Fruit fly (Drosophila melanogaster) whole organism, embryonic: ENCODE data around the gene Tengl1.

ENCODE experiments used
- ATbp ChIP-seq: fragments of 200-800 bp; sonication (Bioruptor generic); optimal IDR thresholded peaks from 2 replicates; lab custom pipeline; 2017; ENCODE audit warnings: missing biosample characterization, mild to moderate bottlenecking, missing genetic modification characterization, missing genetic modification reagents
- BEAF-32 ChIP-seq: fragments of 200-800 bp; sonication (Bioruptor generic); optimal IDR thresholded peaks from 3 replicates; lab custom pipeline; 2017; ENCODE audit warnings: missing biosample characterization, missing genetic modification characterization, mild to moderate bottlenecking, moderate library complexity, missing genetic modification reagents
- CG10147 ChIP-seq: fragments of 200-800 bp; sonication (Bioruptor generic); optimal IDR thresholded peaks from 2 replicates; lab custom pipeline; 2019; ENCODE audit warnings: missing biosample characterization, mild to moderate bottlenecking, missing genetic modification characterization, moderate library complexity
- CG10267 ChIP-seq: fragments of 200-800 bp; sonication (Bioruptor generic); optimal IDR thresholded peaks from 2 replicates; lab custom pipeline; 2018; ENCODE audit warnings: missing biosample characterization, mild to moderate bottlenecking, missing genetic modification characterization, moderate library complexity
- CG10274 ChIP-seq: fragments of 200-800 bp; sonication (Bioruptor generic); optimal IDR thresholded peaks from 3 replicates; lab custom pipeline; 2017; ENCODE audit warnings: missing biosample characterization, mild to moderate bottlenecking, missing genetic modification characterization
- CG10431 ChIP-seq: fragments of 200-800 bp; sonication (Bioruptor generic); optimal IDR thresholded peaks from 3 replicates; lab custom pipeline; 2018; ENCODE audit warnings: missing biosample characterization, mild to moderate bottlenecking, missing genetic modification characterization
- CG11398 ChIP-seq: fragments of 200-800 bp; sonication (Bioruptor generic); optimal IDR thresholded peaks from 2 replicates; lab custom pipeline; 2016; ENCODE audit warnings: missing biosample characterization, missing genetic modification characterization
- CG11456 ChIP-seq: fragments of 200-800 bp; sonication (Bioruptor generic); IDR thresholded peaks from 3 replicates; pipeline ENCODE4 v1.3.6; 2022; ENCODE audit warnings: missing biosample characterization, missing genetic modification characterization
- CG13894 ChIP-seq: fragments of 200-800 bp; sonication (Bioruptor generic); optimal IDR thresholded peaks from 3 replicates; lab custom pipeline; 2018; ENCODE audit warnings: missing biosample characterization, mild to moderate bottlenecking, missing genetic modification characterization, moderate library complexity
- CG14710 ChIP-seq: fragments of 200-800 bp; sonication (Bioruptor generic); optimal IDR thresholded peaks from 3 replicates; lab custom pipeline; 2019; ENCODE audit warnings: missing biosample characterization, mild to moderate bottlenecking, missing genetic modification characterization, moderate library complexity
- CG16779 ChIP-seq: fragments of 200-800 bp; sonication (Bioruptor generic); IDR thresholded peaks from 2 replicates; pipeline ENCODE4 v1.3.6; 2022; ENCODE audit warnings: missing biosample characterization, missing genetic modification characterization
- CG17359 ChIP-seq: fragments of 200-800 bp; sonication (Bioruptor generic); optimal IDR thresholded peaks from 3 replicates; lab custom pipeline; 2018; ENCODE audit warnings: missing biosample characterization, mild to moderate bottlenecking, missing genetic modification characterization, moderate library complexity
- CG17361 ChIP-seq: fragments of 200-800 bp; sonication (Bioruptor generic); IDR thresholded peaks from 3 replicates; pipeline ENCODE4 v1.3.6; 2022; ENCODE audit warnings: missing biosample characterization, missing genetic modification characterization
- CG18476 ChIP-seq: fragments of 200-800 bp; sonication (Bioruptor generic); optimal IDR thresholded peaks from 2 replicates; lab custom pipeline; 2016; ENCODE audit warnings: missing biosample characterization, mild to moderate bottlenecking, missing genetic modification characterization
- CG2120 ChIP-seq: fragments of 200-800 bp; sonication (Bioruptor generic); optimal IDR thresholded peaks from 3 replicates; lab custom pipeline; 2016; ENCODE audit warnings: missing biosample characterization, missing genetic modification characterization
- CG31224 ChIP-seq: fragments of 200-800 bp; sonication (Bioruptor generic); IDR thresholded peaks from 2 replicates; pipeline ENCODE4 v1.3.6; 2022; ENCODE audit warnings: missing biosample characterization, missing genetic modification characterization
- CG4424 ChIP-seq: fragments of 200-800 bp; sonication (Bioruptor generic); optimal IDR thresholded peaks from 3 replicates; lab custom pipeline; 2016; ENCODE audit warnings: missing biosample characterization, missing genetic modification characterization
- CG4617 ChIP-seq: fragments of 200-800 bp; sonication (Bioruptor generic); optimal IDR thresholded peaks from 3 replicates; lab custom pipeline; 2016; ENCODE audit warnings: missing biosample characterization, missing genetic modification characterization, borderline replicate concordance
- CG5180 ChIP-seq: fragments of 200-800 bp; sonication (Bioruptor generic); optimal IDR thresholded peaks from 3 replicates; lab custom pipeline; 2017; ENCODE audit warnings: missing biosample characterization, missing genetic modification characterization, mild to moderate bottlenecking, moderate library complexity, missing genetic modification reagents
- CG6765 ChIP-seq: fragments of 200-800 bp; sonication (Bioruptor generic); optimal IDR thresholded peaks from 3 replicates; lab custom pipeline; 2017; ENCODE audit warnings: missing biosample characterization, mild to moderate bottlenecking, missing genetic modification characterization
- CG6791 ChIP-seq: fragments of 200-800 bp; sonication (Bioruptor generic); IDR thresholded peaks from 3 replicates; pipeline ENCODE4 v1.3.6; 2022; ENCODE audit warnings: missing biosample characterization, missing genetic modification characterization; ENCODE audit not compliant: partially characterized antibody
- CG7839 ChIP-seq: fragments of 200-800 bp; sonication (Bioruptor generic); optimal IDR thresholded peaks from 3 replicates; lab custom pipeline; 2018; ENCODE audit warnings: missing biosample characterization, mild to moderate bottlenecking, missing genetic modification characterization, moderate library complexity
- CG8359 ChIP-seq: fragments of 200-800 bp; sonication (Bioruptor generic); optimal IDR thresholded peaks from 2 replicates; lab custom pipeline; 2017; ENCODE audit warnings: missing biosample characterization, mild to moderate bottlenecking, missing genetic modification characterization, borderline replicate concordance
- CTCF ChIP-seq: fragments of 200-800 bp; sonication (Bioruptor generic); optimal IDR thresholded peaks from 2 replicates; lab custom pipeline; 2017; ENCODE audit warnings: missing biosample characterization, mild to moderate bottlenecking, missing genetic modification characterization, moderate library complexity
- Deaf1 ChIP-seq: fragments of 200-800 bp; optimal IDR thresholded peaks from 3 replicates; lab custom pipeline; 2019; ENCODE audit warnings: missing biosample characterization, mild to moderate bottlenecking, missing genetic modification characterization, moderate library complexity
- Dek ChIP-seq: fragments of 200-800 bp; sonication (Bioruptor generic); optimal IDR thresholded peaks from 3 replicates; lab custom pipeline; 2019; ENCODE audit warnings: missing biosample characterization, mild to moderate bottlenecking, missing genetic modification characterization, moderate library complexity
- E2f1 ChIP-seq: fragments of 200-800 bp; sonication (Bioruptor generic); IDR thresholded peaks from 2 replicates; pipeline ENCODE4 v1.3.6; 2022; ENCODE audit warnings: missing biosample characterization, missing genetic modification characterization
- E2f2 ChIP-seq: fragments of 200-800 bp; sonication (Bioruptor generic); IDR thresholded peaks from 2 replicates; pipeline ENCODE4 v1.3.6; 2022; ENCODE audit warnings: missing biosample characterization, missing genetic modification characterization
- Mes4 ChIP-seq: fragments of 200-800 bp; sonication (Bioruptor generic); optimal IDR thresholded peaks from 2 replicates; lab custom pipeline; 2016; ENCODE audit warnings: missing biosample characterization, missing genetic modification characterization
- NfI ChIP-seq: fragments of 200-800 bp; sonication (Bioruptor generic); optimal IDR thresholded peaks from 3 replicates; lab custom pipeline; 2018; ENCODE audit warnings: missing biosample characterization, mild to moderate bottlenecking, missing genetic modification characterization, moderate library complexity
- Side ChIP-seq: fragments of 200-800 bp; sonication (Bioruptor generic); optimal IDR thresholded peaks from 2 replicates; lab custom pipeline; 2016; ENCODE audit warnings: missing biosample characterization, missing genetic modification characterization
- Stat92E ChIP-seq, 3 experiments: fragments of >200 bp in 2 of 3; fragments of 200-800 bp in 1 of 3; sonication (Bioruptor generic) in 1 of 3; optimal IDR thresholded peaks; 2 replicates each; lab custom pipeline; 2017 to 2019; ENCODE audit warnings: missing biosample characterization in 3 of 3, missing genetic modification characterization in 3 of 3, mild to moderate bottlenecking in 1 of 3, moderate library complexity in 1 of 3
- amos ChIP-seq: fragments of 200-800 bp; sonication (Bioruptor generic); IDR thresholded peaks from 2 replicates; pipeline ENCODE4 v1.3.6; 2022; ENCODE audit warnings: missing biosample characterization, missing genetic modification characterization; ENCODE audit not compliant: partially characterized antibody
- bcd ChIP-seq: fragments of 200-800 bp; sonication (Bioruptor generic); optimal IDR thresholded peaks from 2 replicates; lab custom pipeline; 2017; ENCODE audit warnings: missing biosample characterization, mild to moderate bottlenecking, missing genetic modification characterization
- bowl ChIP-seq: fragments of 200-800 bp; sonication (Bioruptor generic); IDR thresholded peaks from 2 replicates; pipeline ENCODE4 v1.3.6; 2022; ENCODE audit warnings: missing biosample characterization, missing genetic modification characterization
- btn ChIP-seq: fragments of 200-800 bp; sonication (Bioruptor generic); optimal IDR thresholded peaks from 2 replicates; lab custom pipeline; 2016; ENCODE audit warnings: missing biosample characterization, missing genetic modification characterization
- dysf ChIP-seq: fragments of 200-800 bp; sonication (Bioruptor generic); IDR thresholded peaks from 3 replicates; pipeline ENCODE4 v1.3.6; 2022; ENCODE audit warnings: missing biosample characterization, missing genetic modification characterization
- exex ChIP-seq: fragments of 200-800 bp; sonication (Bioruptor generic); optimal IDR thresholded peaks from 4 replicates; lab custom pipeline; 2018; ENCODE audit warnings: missing biosample characterization, mild to moderate bottlenecking, missing genetic modification characterization, moderate library complexity
- ftz-f1 ChIP-seq: fragments of 200-800 bp; sonication (Bioruptor generic); optimal IDR thresholded peaks from 2 replicates; lab custom pipeline; 2016; ENCODE audit warnings: missing biosample characterization, missing genetic modification characterization
- gce ChIP-seq: fragments of 200-800 bp; sonication (Bioruptor generic); IDR thresholded peaks from 3 replicates; pipeline ENCODE4 v1.3.6; 2022; ENCODE audit warnings: missing biosample characterization, missing genetic modification characterization
- gem ChIP-seq: fragments of 200-800 bp; sonication (Bioruptor generic); optimal IDR thresholded peaks from 2 replicates; lab custom pipeline; 2019; ENCODE audit warnings: missing biosample characterization, mild to moderate bottlenecking, missing genetic modification characterization, moderate library complexity
- gt ChIP-seq: fragments of 200-800 bp; sonication (Bioruptor generic); IDR thresholded peaks from 2 replicates; pipeline ENCODE4 v1.3.6; 2022; ENCODE audit warnings: missing biosample characterization, missing genetic modification characterization
- prd ChIP-seq, 3 experiments: fragments of >200 bp in 2 of 3; fragments of 200-800 bp in 1 of 3; sonication (Bioruptor generic) in 1 of 3; optimal IDR thresholded peaks in 2 of 3; IDR thresholded peaks in 1 of 3; 2 replicates in 2 of 3; 3 replicates in 1 of 3; pipeline versions ENCODE4 v1.3.6 to Lab custom; 2017 to 2022; ENCODE audit warnings: missing biosample characterization in 1 of 3, missing genetic modification characterization in 1 of 3
- sob ChIP-seq: fragments of 200-800 bp; sonication (Bioruptor generic); IDR thresholded peaks from 2 replicates; pipeline ENCODE4 v1.3.6; 2022; ENCODE audit warnings: missing biosample characterization, missing genetic modification characterization
- unc-4 ChIP-seq: fragments of 200-800 bp; sonication (Bioruptor generic); IDR thresholded peaks from 2 replicates; pipeline ENCODE4 v1.3.6; 2022; ENCODE audit warnings: missing biosample characterization, missing genetic modification characterization; ENCODE audit not compliant: partially characterized antibody

Gene Tengl1

dm6 chr2L:2265221-2265620, 24.8 kb upstream of the Tengl1 start, which contains the start of gene CG34049 (continued):
- TF ChIP-seq Dek (tag; lab: Kevin White, UChicago) (no peak), CG11456 (GFP tag; lab: Robert Waterston, UW) (no peak), CG4424 (GFP tag; lab: Kevin White, UChicago) (no peak), Side (GFP tag; lab: Kevin White, UChicago) (no peak)

dm6 chr2L:2263142-2263541, 22.7 kb upstream of the Tengl1 start, which contains the start of gene CG4270:
TSS of gene CG4270 (plus strand) at chr2L:2263442.
- TF ChIP-seq CG6765 (GFP tag; lab: Kevin White, UChicago) (no peak), CG8359 (no peak), bcd (GFP tag; lab: Kevin White, UChicago) (no peak), prd (optimal IDR thresholded peaks at IDR 0.05; lab: Kevin White, UChicago) (no peak), prd (GFP tag; IDR thresholded peaks at IDR 0.05; lab: Robert Waterston, UW) (no peak), CG4617 (GFP tag; lab: Kevin White, UChicago) (no peak), exex (tag; lab: Kevin White, UChicago) (no peak)

DNA sequence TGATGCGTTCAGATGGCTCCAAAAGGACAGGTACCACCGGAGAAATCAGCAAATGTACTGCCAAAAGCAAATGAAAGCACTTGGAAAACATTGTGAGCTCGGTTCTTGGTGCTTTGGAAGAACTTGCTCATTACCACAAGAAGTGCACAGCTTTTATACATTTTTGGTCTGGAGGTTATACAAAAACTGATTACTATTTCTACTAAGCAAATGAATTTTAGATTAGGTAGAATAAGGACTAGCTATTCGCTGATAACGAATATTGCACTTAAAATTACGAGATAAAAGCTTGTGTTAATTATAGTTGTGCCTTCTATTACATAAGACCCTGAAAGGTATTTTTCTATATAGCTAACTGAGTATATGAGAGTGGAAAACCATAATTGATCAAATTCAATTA, 14.6 kb upstream of the Tengl1 start, which contains the start of gene Send1:
Gene Send1 (minus strand): TSS at position 101 of the 400 bp plus-strand sequence.
- TF ChIP-seq CG16779 (GFP tag; lab: Robert Waterston, UW) = no peak
- no peak for TF ChIP-seq CG13894
- TF ChIP-seq dysf (GFP tag; lab: Robert Waterston, UW) = no peak
- no peak for TF ChIP-seq CG18476
- no peak for TF ChIP-seq gce (GFP tag; lab: Robert Waterston, UW)
- TF ChIP-seq, all 482 proteins: peak for 0

dm6 chr2L:2252745-2253144, 12.4 kb upstream of the Tengl1 start, which contains the start of gene CG17234:
TSS of gene CG17234 (plus strand) at chr2L:2253045.
- no peak for TF ChIP-seq ftz-f1
- no peak for TF ChIP-seq CG7839
- no peak for TF ChIP-seq CG10267 (tag; lab: Kevin White, UChicago)
- TF ChIP-seq CG10147 (GFP tag; lab: Kevin White, UChicago) = no peak
- TF ChIP-seq E2f1 (GFP tag; lab: Robert Waterston, UW) = no peak
- no peak for TF ChIP-seq bowl
- no peak for TF ChIP-seq CG11398
- no peak for TF ChIP-seq CG10274
- TF ChIP-seq unc-4 (GFP tag; lab: Robert Waterston, UW) = no peak
- no peak for TF ChIP-seq BEAF-32
- TF ChIP-seq CTCF = no peak
- no peak for TF ChIP-seq Deaf1 (tag; lab: Kevin White, UChicago)
- no peak for TF ChIP-seq CG31224
- no peak for TF ChIP-seq CG2120 (GFP tag; lab: Kevin White, UChicago)
- no peak for TF ChIP-seq CG13894

DNA sequence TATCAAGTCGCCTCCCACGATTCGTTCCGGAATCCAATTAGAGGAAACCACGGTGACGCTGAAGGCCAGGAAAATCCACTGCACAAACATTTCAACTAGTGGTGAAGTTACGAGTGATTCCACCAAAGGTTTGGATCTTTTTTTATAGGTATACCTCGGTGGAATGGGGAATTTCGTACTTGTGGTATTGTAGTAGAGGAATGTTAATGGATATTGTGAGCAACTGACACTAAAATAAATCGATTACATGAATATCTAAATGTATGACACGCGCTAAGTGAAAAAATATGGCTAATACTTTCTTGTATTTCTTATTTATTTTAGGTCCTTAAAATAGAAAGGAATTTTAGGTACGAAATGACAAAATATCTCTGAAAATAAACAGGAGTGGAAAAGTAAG, 11.8 kb upstream of the Tengl1 start, which contains the start of gene CG17239:
Gene CG17239 (minus strand): TSS at position 101 of the 400 bp plus-strand sequence.
- TF ChIP-seq CG17361 (GFP tag; lab: Robert Waterston, UW) = no peak
- TF ChIP-seq Mes4 (GFP tag; lab: Kevin White, UChicago) = no peak
- TF ChIP-seq btn = no peak
- no peak for TF ChIP-seq CG14710 (tag; lab: Kevin White, UChicago)
- TF ChIP-seq amos (GFP tag; lab: Robert Waterston, UW) = no peak
- TF ChIP-seq gem (tag; lab: Kevin White, UChicago) = no peak
- no peak for TF ChIP-seq NfI (GFP tag; lab: Kevin White, UChicago)
- TF ChIP-seq CG10431 (GFP tag; lab: Kevin White, UChicago) = no peak
- TF ChIP-seq CG5180 (GFP tag; lab: Kevin White, UChicago) = no peak
- no peak for TF ChIP-seq bowl
- no peak for TF ChIP-seq CG17359 (tag; lab: Kevin White, UChicago)
- no peak for TF ChIP-seq ATbp (GFP tag; lab: Kevin White, UChicago)
- no peak for TF ChIP-seq E2f2 (GFP tag; lab: Robert Waterston, UW)
- TF ChIP-seq sob = no peak
- TF ChIP-seq CG6791 (GFP tag; lab: Robert Waterston, UW) = no peak
- no peak for TF ChIP-seq Stat92E (GFP tag; optimal IDR thresholded peaks at IDR 0.05; lab: Kevin White, UChicago)
- TF ChIP-seq gt (GFP tag; lab: Robert Waterston, UW) = no peak
